Fruit fly (Drosophila melanogaster): Measurements from ENCODE around the gene Cyp4d14.

Gene Cyp4d14

dm6 chrX:2162130-2162907, 12.8 kb downstream of the Cyp4d14 start, which contains the start of the genes Cyp4d1 and CG3630:
Cyp4d1 (minus strand) TSS chrX:2162180.
CG3630 (plus strand) TSS chrX:2162196.
- TF ChIP-seq svp (GFP tag) (peak; percentile 96), topi (GFP tag; optimal IDR thresholded peaks at IDR 0.05) (no peak)

- no peak for TF ChIP-seq salr (GFP tag; optimal IDR thresholded peaks at IDR 0.05)
- TF ChIP-seq CG16779 (tag; optimal IDR thresholded peaks at IDR 0.05): no peak
- TF ChIP-seq topi (GFP tag; optimal IDR thresholded peaks at IDR 0.05): no peak
- TF ChIP-seq Smox (GFP tag; optimal IDR thresholded peaks at IDR 0.05): no peak
- no peak for TF ChIP-seq CG6276 (GFP tag; optimal IDR thresholded peaks at IDR 0.05)
- TF ChIP-seq CG6854 (GFP tag; optimal IDR thresholded peaks at IDR 0.05): no peak
- TF ChIP-seq dac (GFP tag; optimal IDR thresholded peaks at IDR 0.05): no peak
- TF ChIP-seq lz (GFP tag; optimal IDR thresholded peaks at IDR 0.05): no peak
- no peak for TF ChIP-seq CG8119 (GFP tag; IDR thresholded peaks at IDR 0.05)
- TF ChIP-seq CG6792 (GFP tag; optimal IDR thresholded peaks at IDR 0.05): no peak
- TF ChIP-seq pdm3 (GFP tag; optimal IDR thresholded peaks at IDR 0.05): no peak
- TF ChIP-seq CG4318 (GFP tag; optimal IDR thresholded peaks at IDR 0.05): no peak
- TF ChIP-seq vri (GFP tag; optimal IDR thresholded peaks at IDR 0.05): no peak
- no peak for TF ChIP-seq achi (GFP tag; optimal IDR thresholded peaks at IDR 0.05)
- TF ChIP-seq CG10669 (GFP tag; optimal IDR thresholded peaks at IDR 0.05): no peak
Observed at dm6 chrX:2161020-2161419, 14.1 kb downstream of the Cyp4d14 start.

DNA sequence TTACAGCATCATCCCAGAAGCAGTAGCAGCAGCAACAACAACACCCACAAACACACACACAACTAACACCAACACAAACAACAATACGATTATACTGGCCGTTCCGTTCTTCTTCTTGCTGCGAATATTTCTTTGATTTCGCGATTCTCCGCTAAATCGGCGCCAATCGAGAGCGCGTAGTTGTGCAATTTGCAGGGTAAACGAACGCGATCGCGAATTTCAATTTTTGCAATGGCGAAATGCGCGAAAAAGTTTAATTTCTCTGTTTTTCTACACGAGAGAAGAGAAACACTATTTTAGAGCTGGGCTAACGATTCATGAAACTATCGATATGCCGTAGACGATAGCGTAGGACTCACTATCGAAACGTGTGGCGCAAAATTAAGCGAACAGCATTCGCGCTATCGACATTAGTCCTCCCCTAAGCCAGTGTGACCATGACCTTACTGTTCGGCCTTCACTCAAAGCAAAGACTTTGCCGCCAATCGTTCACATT, 16.4 kb downstream of the Cyp4d14 start, which contains the start of gene wapl:
Gene wapl, minus strand, starts transcription at position 316 of the 496 bp plus-strand sequence.
- TF ChIP-seq Ets21C (GFP tag; optimal IDR thresholded peaks at IDR 0.05) (no peak), CG15336 (GFP tag; IDR thresholded peaks at IDR 0.05) (no peak), CG16779 (tag; optimal IDR thresholded peaks at IDR 0.05) (no peak), Eip78C (GFP tag) (peak; percentile 51), Sox15 (GFP tag; optimal IDR thresholded peaks at IDR 0.05) (no peak), Eip75B (GFP tag; optimal IDR thresholded peaks at IDR 0.05) (no peak), dsx (GFP tag; optimal IDR thresholded peaks at IDR 0.05; ENCODE audit: poor library complexity, severe bottlenecking) (no peak), Ets96B (tag; optimal IDR thresholded peaks at IDR 0.05) (no peak), CG4318 (GFP tag; optimal IDR thresholded peaks at IDR 0.05) (no peak), CG31627 (GFP tag; optimal IDR thresholded peaks at IDR 0.05) (no peak), cyc (GFP tag; optimal IDR thresholded peaks at IDR 0.05) (peak; percentile 10), CG11902 (GFP tag; optimal IDR thresholded peaks at IDR 0.05) (no peak), svp (GFP tag) (peak; percentile 26), CG6792 (GFP tag; optimal IDR thresholded peaks at IDR 0.05) (no peak), Met (GFP tag; optimal IDR thresholded peaks at IDR 0.05) (no peak), CG1621 (tag; optimal IDR thresholded peaks at IDR 0.05) (no peak), eg (GFP tag; IDR thresholded peaks at IDR 0.05) (no peak), CG10631 (GFP tag; optimal IDR thresholded peaks at IDR 0.05) (no peak), topi (GFP tag; optimal IDR thresholded peaks at IDR 0.05) (no peak), CG10669 (GFP tag; optimal IDR thresholded peaks at IDR 0.05) (no peak), vri (GFP tag; optimal IDR thresholded peaks at IDR 0.05) (no peak), Eip93F (GFP tag; optimal IDR thresholded peaks at IDR 0.05) (no peak), CG3032 (tag; optimal IDR thresholded peaks at IDR 0.05) (no peak), Sox102F (GFP tag; optimal IDR thresholded peaks at IDR 0.05) (no peak), lz (GFP tag; optimal IDR thresholded peaks at IDR 0.05) (no peak), CG8319 (GFP tag; optimal IDR thresholded peaks at IDR 0.05) (no peak), Blimp-1 (GFP tag; optimal IDR thresholded peaks at IDR 0.05) (no peak), achi (GFP tag; optimal IDR thresholded peaks at IDR 0.05) (no peak), fd59A (GFP tag; optimal IDR thresholded peaks at IDR 0.05) (no peak), CG7368 (GFP tag; optimal IDR thresholded peaks at IDR 0.05) (no peak), CG6163 (GFP tag; IDR thresholded peaks at IDR 0.05) (no peak), fkh (GFP tag; optimal IDR thresholded peaks at IDR 0.05) (no peak), CG9139 (GFP tag; optimal IDR thresholded peaks at IDR 0.05) (no peak), Smox (GFP tag; optimal IDR thresholded peaks at IDR 0.05) (no peak), CG6276 (GFP tag; optimal IDR thresholded peaks at IDR 0.05) (peak; percentile 19), net (GFP tag; optimal IDR thresholded peaks at IDR 0.05) (no peak), Hr4 (GFP tag; optimal IDR thresholded peaks at IDR 0.05) (no peak), Gug (GFP tag; IDR thresholded peaks at IDR 0.05) (no peak), OdsH (GFP tag; optimal IDR thresholded peaks at IDR 0.05) (no peak), esn (GFP tag; optimal IDR thresholded peaks at IDR 0.05) (peak; percentile 34)
